Fruit fly (Drosophila melanogaster): Measurements from ENCODE around the gene trc.
A peak's percentile ranks its signal among the peaks of the same experiment; 100 is the strongest.

trc gene

dm6 chr3L:19794203-19794802 lies 39.8 kb downstream of the trc start (continued):
- TF ChIP-seq CG12071 (GFP tag; optimal IDR thresholded peaks at IDR 0.05) (peak; percentile 70), danr (GFP tag; IDR thresholded peaks at IDR 0.05) (no peak), Ets97D (GFP tag; optimal IDR thresholded peaks at IDR 0.05) (peak; percentile 44), Hmx (GFP tag; optimal IDR thresholded peaks at IDR 0.05) (peak; percentile 69), h (optimal IDR thresholded peaks at IDR 0.05) (no peak), D19B (GFP tag; optimal IDR thresholded peaks at IDR 0.05) (peak; percentile 72), Ssrp (tag; optimal IDR thresholded peaks at IDR 0.05) (peak; percentile 83), gsb (GFP tag; IDR thresholded peaks at IDR 0.05) (peak; percentile 80; the same call in 1 of the 2 replicates), CG17829 (tag; optimal IDR thresholded peaks at IDR 0.05) (peak; percentile 85), HHEX (GFP tag; optimal IDR thresholded peaks at IDR 0.05) (peak; percentile 86), Sry-β (GFP tag; optimal IDR thresholded peaks at IDR 0.05) (peak; percentile 30), CG10209 (GFP tag; optimal IDR thresholded peaks at IDR 0.05) (peak; percentile 88), insv (GFP tag; optimal IDR thresholded peaks at IDR 0.05) (peak in 1 of 2 experiments; percentile 63), CG12769 (tag; optimal IDR thresholded peaks at IDR 0.05) (no peak), chn (GFP tag; optimal IDR thresholded peaks at IDR 0.05) (peak; percentile 72), CG1647 (GFP tag; optimal IDR thresholded peaks at IDR 0.05) (peak; percentile 13), vvl (GFP tag; IDR thresholded peaks at IDR 0.05) (peak; percentile 87), dimm (GFP tag; IDR thresholded peaks at IDR 0.05) (no peak), ase (GFP tag; IDR thresholded peaks at IDR 0.05) (0 out of 3 replicates have a peak, but pooled peaks have one; percentile 11), onecut (GFP tag; IDR thresholded peaks at IDR 0.05) (peak; percentile 76), sug (tag; optimal IDR thresholded peaks at IDR 0.05) (peak; percentile 89), Rfx (GFP tag; IDR thresholded peaks at IDR 0.05) (peak; percentile 89), wor (GFP tag; IDR thresholded peaks at IDR 0.05) (no peak; the same call in 1 of the 2 replicates), zen (tag; optimal IDR thresholded peaks at IDR 0.05) (peak; percentile 39), CG6854 (GFP tag; optimal IDR thresholded peaks at IDR 0.05) (peak; percentile 84), crol (GFP tag; IDR thresholded peaks at IDR 0.05) (no peak), fd96Cb (tag; optimal IDR thresholded peaks at IDR 0.05) (peak; percentile 75), hkb (optimal IDR thresholded peaks at IDR 0.05) (no peak), hkb (GFP tag; IDR thresholded peaks at IDR 0.05) (peak; percentile 68), gem (tag; optimal IDR thresholded peaks at IDR 0.05) (peak; percentile 91), unc-4 (GFP tag; IDR thresholded peaks at IDR 0.05; ENCODE audit: partially characterized antibody) (no peak), CG2129 (GFP tag; IDR thresholded peaks at IDR 0.05; ENCODE audit: partially characterized antibody) (0 out of 2 replicates have a peak, but pooled peaks have one; percentile 13), pnt (GFP tag; optimal IDR thresholded peaks at IDR 0.05) (peak; percentile 46), CG4424 (GFP tag; optimal IDR thresholded peaks at IDR 0.05) (peak; percentile 86), CG8478 (optimal IDR thresholded peaks at IDR 0.05) (no peak), CG11504 (tag; optimal IDR thresholded peaks at IDR 0.05) (peak; percentile 90), CG31224 (GFP tag; IDR thresholded peaks at IDR 0.05) (peak; percentile 58; the same call in 1 of the 2 replicates), CoRest (tag; optimal IDR thresholded peaks at IDR 0.05) (peak; percentile 92), Hand (GFP tag; optimal IDR thresholded peaks at IDR 0.05) (peak; percentile 91), ranshi (GFP tag; IDR thresholded peaks at IDR 0.05) (peak; percentile 43), CG12104 (GFP tag; optimal IDR thresholded peaks at IDR 0.05) (peak; percentile 85), Oli (tag; optimal IDR thresholded peaks at IDR 0.05) (peak; percentile 90), CG2712 (tag; optimal IDR thresholded peaks at IDR 0.05) (peak; percentile 88), CG6813 (GFP tag; optimal IDR thresholded peaks at IDR 0.05) (peak; percentile 82), NC2β (GFP tag; optimal IDR thresholded peaks at IDR 0.05) (peak; percentile 65), CG9797 (GFP tag; optimal IDR thresholded peaks at IDR 0.05) (no peak), CG10366 (GFP tag; IDR thresholded peaks at IDR 0.05) (peak; percentile 37), nom (GFP tag; optimal IDR thresholded peaks at IDR 0.05) (peak; percentile 78), CG13424 (tag; optimal IDR thresholded peaks at IDR 0.05) (peak; percentile 86), Fer3 (tag; optimal IDR thresholded peaks at IDR 0.05) (peak; percentile 77)
